Fruit fly (Drosophila melanogaster): ENCODE results near the gene CG14561.

The CG14561 gene

dm6 chr3L:22065694-22066093 is at the start of gene CG14561:
Gene CG14561 (plus strand): TSS chr3L:22065907.
- TF ChIP-seq h (optimal IDR thresholded peaks at IDR 0.05) (no peak), Sin3A (optimal IDR thresholded peaks at IDR 0.05) (no peak), Myc (optimal IDR thresholded peaks at IDR 0.05) (no peak), ttk (optimal IDR thresholded peaks at IDR 0.05) (no peak), insv (optimal IDR thresholded peaks at IDR 0.05) (no peak), psq (optimal IDR thresholded peaks at IDR 0.05) (no peak)

- TF ChIP-seq h (optimal IDR thresholded peaks at IDR 0.05), result no peak
- no peak for TF ChIP-seq psq (optimal IDR thresholded peaks at IDR 0.05)
- TF ChIP-seq Myc (optimal IDR thresholded peaks at IDR 0.05), result no peak
- no peak for TF ChIP-seq ttk (optimal IDR thresholded peaks at IDR 0.05)
- no peak for TF ChIP-seq Sin3A (optimal IDR thresholded peaks at IDR 0.05)
- no peak for TF ChIP-seq insv (optimal IDR thresholded peaks at IDR 0.05)
Observed at dm6 chr3L:22028225-22028624, 37.5 kb upstream of the CG14561 start, which contains the start of gene CG7140. Gene CG7140 (minus strand): TSS chr3L:22028325.

dm6 chr3L:22029670-22030069 is 36.0 kb upstream of the CG14561 start, which contains the start of gene CG43392:
Gene CG43392 (minus strand): TSS chr3L:22029770.
- TF ChIP-seq Myc (optimal IDR thresholded peaks at IDR 0.05), result no peak
- TF ChIP-seq psq (optimal IDR thresholded peaks at IDR 0.05), result no peak
- TF ChIP-seq Sin3A (optimal IDR thresholded peaks at IDR 0.05), result no peak
- no peak for TF ChIP-seq h (optimal IDR thresholded peaks at IDR 0.05)
- TF ChIP-seq insv (optimal IDR thresholded peaks at IDR 0.05), result no peak
- TF ChIP-seq ttk (optimal IDR thresholded peaks at IDR 0.05), result no peak

- TF ChIP-seq Myc (optimal IDR thresholded peaks at IDR 0.05) (no peak), insv (optimal IDR thresholded peaks at IDR 0.05) (no peak), ttk (optimal IDR thresholded peaks at IDR 0.05) (no peak), Sin3A (optimal IDR thresholded peaks at IDR 0.05) (no peak), psq (optimal IDR thresholded peaks at IDR 0.05) (no peak), h (optimal IDR thresholded peaks at IDR 0.05) (no peak)
Observed at dm6 chr3L:22034717-22035116, 31.0 kb upstream of the CG14561 start, which contains the start of gene Oct-TyrR. Gene Oct-TyrR (plus strand): TSS chr3L:22035003.

dm6 chr3L:22051152-22051551 is 14.6 kb upstream of the CG14561 start:
- TF ChIP-seq Sin3A (optimal IDR thresholded peaks at IDR 0.05), result no peak
- TF ChIP-seq insv (optimal IDR thresholded peaks at IDR 0.05), result no peak
- TF ChIP-seq ttk (optimal IDR thresholded peaks at IDR 0.05), result no peak

- TF ChIP-seq ttk (optimal IDR thresholded peaks at IDR 0.05) (no peak), h (optimal IDR thresholded peaks at IDR 0.05) (no peak), insv (optimal IDR thresholded peaks at IDR 0.05) (no peak), psq (optimal IDR thresholded peaks at IDR 0.05) (no peak), Sin3A (optimal IDR thresholded peaks at IDR 0.05) (no peak), Myc (optimal IDR thresholded peaks at IDR 0.05) (no peak)
Observed at dm6 chr3L:22053343-22053742, 12.4 kb upstream of the CG14561 start.

dm6 chr3L:22063833-22064232 is 1.9 kb upstream of the CG14561 start:
- TF ChIP-seq insv (optimal IDR thresholded peaks at IDR 0.05) (no peak), Sin3A (optimal IDR thresholded peaks at IDR 0.05) (no peak), h (optimal IDR thresholded peaks at IDR 0.05) (no peak), Myc (optimal IDR thresholded peaks at IDR 0.05) (no peak), psq (optimal IDR thresholded peaks at IDR 0.05) (no peak), ttk (optimal IDR thresholded peaks at IDR 0.05) (no peak)

dm6 chr3L:22070506-22070905 is 4.8 kb downstream of the CG14561 start:
- TF ChIP-seq Sin3A (optimal IDR thresholded peaks at IDR 0.05), result no peak
- TF ChIP-seq insv (optimal IDR thresholded peaks at IDR 0.05), result no peak
- no peak for TF ChIP-seq ttk (optimal IDR thresholded peaks at IDR 0.05)
- no peak for TF ChIP-seq psq (optimal IDR thresholded peaks at IDR 0.05)
- no peak for TF ChIP-seq h (optimal IDR thresholded peaks at IDR 0.05)
- TF ChIP-seq Myc (optimal IDR thresholded peaks at IDR 0.05), result no peak

- TF ChIP-seq ttk (optimal IDR thresholded peaks at IDR 0.05) (no peak), h (optimal IDR thresholded peaks at IDR 0.05) (no peak), Sin3A (optimal IDR thresholded peaks at IDR 0.05) (no peak), insv (optimal IDR thresholded peaks at IDR 0.05) (no peak), psq (optimal IDR thresholded peaks at IDR 0.05) (no peak), Myc (optimal IDR thresholded peaks at IDR 0.05) (no peak)
Observed at dm6 chr3L:22071687-22072394, 6.1 kb downstream of the CG14561 start, which contains the start of gene CG7139. Gene CG7139 (minus strand): TSS chr3L:22071848.

dm6 chr3L:22072824-22073223 is 7.1 kb downstream of the CG14561 start:
- TF ChIP-seq Sin3A (optimal IDR thresholded peaks at IDR 0.05), result no peak

dm6 chr3L:22074347-22074971 is 8.8 kb downstream of the CG14561 start, which contains the start of gene CG7133:
Gene CG7133 (minus strand): TSS chr3L:22074523.
- no peak for TF ChIP-seq ttk (optimal IDR thresholded peaks at IDR 0.05)
- TF ChIP-seq psq (optimal IDR thresholded peaks at IDR 0.05), result no peak
- no peak for TF ChIP-seq h (optimal IDR thresholded peaks at IDR 0.05)
- TF ChIP-seq insv (optimal IDR thresholded peaks at IDR 0.05), result no peak
- no peak for TF ChIP-seq Sin3A (optimal IDR thresholded peaks at IDR 0.05)
- no peak for TF ChIP-seq Myc (optimal IDR thresholded peaks at IDR 0.05)

- TF ChIP-seq ttk (optimal IDR thresholded peaks at IDR 0.05), result no peak
Observed at dm6 chr3L:22075706-22076398, 10.1 kb downstream of the CG14561 start, which contains the start of the genes CG7130 and RpLP0. Gene CG7130 (minus strand): TSS chr3L:22075756. Gene RpLP0 (plus strand): TSS chr3L:22075867.
